Fruit fly (Drosophila melanogaster): Measurements from ENCODE around the gene CG33658.

CG33658 gene

DNA sequence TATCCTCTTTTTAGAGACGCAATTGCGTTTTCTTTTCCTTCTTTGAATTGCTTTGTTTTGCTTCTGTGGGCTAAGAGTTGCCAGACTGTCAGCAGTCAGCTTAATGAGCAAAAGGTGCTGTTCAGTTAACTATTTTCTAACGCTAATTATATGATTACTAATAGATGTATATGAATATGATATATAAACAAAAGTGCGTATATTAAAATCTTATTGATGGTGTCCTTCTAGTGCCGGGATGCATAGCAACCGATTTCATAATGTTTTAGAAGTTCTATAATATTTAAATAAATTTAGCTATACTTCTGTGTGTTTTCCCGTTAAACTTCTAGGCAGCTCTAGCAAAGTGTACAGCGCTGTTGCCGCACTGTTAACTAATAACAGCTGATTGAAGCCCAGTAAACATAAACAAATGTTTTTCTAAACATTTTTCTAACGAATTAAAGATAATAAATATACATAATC is 11.0 kb downstream of the CG33658 start, which contains the start of the genes Kaz and CG43273 (continued):
- TF ChIP-seq Ptx1 (GFP tag; IDR thresholded peaks at IDR 0.05) (peak; percentile 75), CG6689 (GFP tag; IDR thresholded peaks at IDR 0.05) (no peak), CG14050 (GFP tag; IDR thresholded peaks at IDR 0.05) (no peak), CG4820 (GFP tag; optimal IDR thresholded peaks at IDR 0.05) (peak; percentile 42), Bdp1 (GFP tag; optimal IDR thresholded peaks at IDR 0.05) (no peak), Neu2 (GFP tag; optimal IDR thresholded peaks at IDR 0.05; ENCODE audit: borderline replicate concordance) (no peak), Asciz (GFP tag; optimal IDR thresholded peaks at IDR 0.05) (no peak), sd (tag; optimal IDR thresholded peaks at IDR 0.05) (no peak), rib (GFP tag; IDR thresholded peaks at IDR 0.05) (no peak), CG9876 (GFP tag; optimal IDR thresholded peaks at IDR 0.05) (no peak), slou (GFP tag; optimal IDR thresholded peaks at IDR 0.05) (peak; percentile 35), Opbp (GFP tag; IDR thresholded peaks at IDR 0.05; ENCODE audit: partially characterized antibody) (no peak), Sry-β (GFP tag; optimal IDR thresholded peaks at IDR 0.05) (peak; percentile 100), CG3163 (GFP tag; optimal IDR thresholded peaks at IDR 0.05) (no peak), CG11247 (GFP tag; IDR thresholded peaks at IDR 0.05) (no peak), Myb (GFP tag; optimal IDR thresholded peaks at IDR 0.05) (no peak), Doc3 (GFP tag; IDR thresholded peaks at IDR 0.05; ENCODE audit: partially characterized antibody) (no peak), tio (GFP tag; optimal IDR thresholded peaks at IDR 0.05) (no peak), CG12769 (tag; optimal IDR thresholded peaks at IDR 0.05) (no peak), NFAT (GFP tag; IDR thresholded peaks at IDR 0.05) (no peak), CG14667 (GFP tag; IDR thresholded peaks at IDR 0.05) (no peak), Hr39 (optimal IDR thresholded peaks at IDR 0.05) (no peak), schlank (tag; optimal IDR thresholded peaks at IDR 0.05) (no peak), wek (GFP tag; optimal IDR thresholded peaks at IDR 0.05) (no peak), ash1 (GFP tag; optimal IDR thresholded peaks at IDR 0.05) (no peak), CG14710 (tag; optimal IDR thresholded peaks at IDR 0.05) (peak; percentile 81), Lhr (GFP tag; optimal IDR thresholded peaks at IDR 0.05) (no peak), CG17385 (GFP tag; optimal IDR thresholded peaks at IDR 0.05) (no peak), toy (GFP tag; IDR thresholded peaks at IDR 0.05) (no peak), dpn (GFP tag; optimal IDR thresholded peaks at IDR 0.05) (peak in 1 of 2 experiments; percentile 68), chinmo (GFP tag; IDR thresholded peaks at IDR 0.05; ENCODE audit: partially characterized antibody) (no peak), NK7.1 (GFP tag; optimal IDR thresholded peaks at IDR 0.05) (no peak), Ada2b (GFP tag; IDR thresholded peaks at IDR 0.05) (no peak), gcm2 (GFP tag; optimal IDR thresholded peaks at IDR 0.05) (no peak), ham (GFP tag; IDR thresholded peaks at IDR 0.05) (no peak), ranshi (GFP tag; IDR thresholded peaks at IDR 0.05) (no peak), CG10543 (GFP tag; optimal IDR thresholded peaks at IDR 0.05) (no peak), yki (optimal IDR thresholded peaks at IDR 0.05) (no peak), BEAF-32 (GFP tag; optimal IDR thresholded peaks at IDR 0.05) (peak; percentile 27), gsb (GFP tag; IDR thresholded peaks at IDR 0.05) (no peak), Sry-δ (GFP tag; optimal IDR thresholded peaks at IDR 0.05) (no peak), croc (GFP tag; conservative IDR thresholded peaks at IDR 0.05) (no peak), CG11560 (tag; IDR thresholded peaks at IDR 0.05) (no peak), gsb-n (tag; optimal IDR thresholded peaks at IDR 0.05) (no peak), CG1602 (GFP tag; optimal IDR thresholded peaks at IDR 0.05) (peak; percentile 48), H2.0 (GFP tag; IDR thresholded peaks at IDR 0.05) (no peak; the same call in 1 of the 2 replicates), twi (tag; optimal IDR thresholded peaks at IDR 0.05) (no peak), slbo (GFP tag; IDR thresholded peaks at IDR 0.05) (peak; percentile 71), YL-1 (GFP tag; optimal IDR thresholded peaks at IDR 0.05) (peak; percentile 69), cad (GFP tag; optimal IDR thresholded peaks at IDR 0.05) (no peak), Camta (GFP tag; optimal IDR thresholded peaks at IDR 0.05) (no peak), CG9609 (GFP tag; optimal IDR thresholded peaks at IDR 0.05) (no peak), CG15073 (GFP tag; optimal IDR thresholded peaks at IDR 0.05) (no peak)
